Fruit fly (Drosophila melanogaster) whole organism, adult: Measurements from ENCODE around the gene CG4022.

Source experiments
- CG11617 ChIP-seq: fragments of 200-800 bp; sonication (Bioruptor generic); optimal IDR thresholded peaks from 2 replicates; lab custom pipeline; 2017; ENCODE audit warnings: mild to moderate bottlenecking, missing biosample characterization, missing genetic modification reagents, missing genetic modification characterization
- CG12768 ChIP-seq: fragments of 200-800 bp; sonication (Bioruptor generic); optimal IDR thresholded peaks from 2 replicates; lab custom pipeline; 2017; ENCODE audit warnings: missing biosample characterization, missing genetic modification characterization, mild to moderate bottlenecking, moderate library complexity, missing genetic modification reagents
- CG14711 ChIP-seq: fragments of 200-800 bp; sonication (Bioruptor generic); optimal IDR thresholded peaks from 2 replicates; lab custom pipeline; 2018; ENCODE audit warnings: missing biosample characterization, mild to moderate bottlenecking, missing genetic modification characterization, moderate library complexity
- CG1620 ChIP-seq: fragments of 200-800 bp; sonication (Bioruptor generic); optimal IDR thresholded peaks from 2 replicates; lab custom pipeline; 2016; ENCODE audit warnings: missing biosample characterization, missing genetic modification characterization
- CG33017 ChIP-seq: fragments of 200-800 bp; sonication (Bioruptor generic); optimal IDR thresholded peaks from 2 replicates; lab custom pipeline; 2018; ENCODE audit warnings: missing biosample characterization, mild to moderate bottlenecking, missing genetic modification characterization, moderate library complexity
- CG5204 ChIP-seq: fragments of 200-800 bp; sonication (Bioruptor generic); optimal IDR thresholded peaks from 2 replicates; lab custom pipeline; 2016; ENCODE audit warnings: missing biosample characterization, missing genetic modification characterization
- CG7045 ChIP-seq: fragments of 200-800 bp; sonication (Bioruptor generic); optimal IDR thresholded peaks from 2 replicates; lab custom pipeline; 2017; ENCODE audit warnings: missing biosample characterization, mild to moderate bottlenecking, missing genetic modification characterization
- CG7101 ChIP-seq: fragments of 200-800 bp; sonication (Bioruptor generic); optimal IDR thresholded peaks from 2 replicates; lab custom pipeline; 2018; ENCODE audit warnings: missing biosample characterization, mild to moderate bottlenecking, missing genetic modification characterization, moderate library complexity
- Clk ChIP-seq: fragments of 200-800 bp; sonication (Bioruptor generic); optimal IDR thresholded peaks from 2 replicates; lab custom pipeline; 2017; ENCODE audit warnings: missing biosample characterization, missing genetic modification characterization
- Crg-1 ChIP-seq: fragments of 200-800 bp; sonication (Bioruptor generic); optimal IDR thresholded peaks from 2 replicates; lab custom pipeline; 2016; ENCODE audit warnings: missing biosample characterization, missing genetic modification characterization
- Hr96 ChIP-seq: fragments of 200-800 bp; sonication (Bioruptor generic); optimal IDR thresholded peaks from 2 replicates; lab custom pipeline; 2016; ENCODE audit warnings: missing biosample characterization, missing genetic modification characterization
- Mnt ChIP-seq: fragments of 200-800 bp; sonication (Bioruptor generic); optimal IDR thresholded peaks from 2 replicates; lab custom pipeline; 2016; ENCODE audit warnings: missing biosample characterization, mild to moderate bottlenecking, missing genetic modification characterization
- bab1 ChIP-seq: fragments of 200-800 bp; sonication (Bioruptor generic); optimal IDR thresholded peaks from 3 replicates; lab custom pipeline; 2019; ENCODE audit warnings: missing biosample characterization, mild to moderate bottlenecking, missing genetic modification characterization, moderate library complexity
- cic ChIP-seq: fragments of 200-800 bp; sonication (Bioruptor generic); optimal IDR thresholded peaks from 2 replicates; lab custom pipeline; 2017; ENCODE audit warnings: missing biosample characterization, mild to moderate bottlenecking, missing genetic modification characterization, moderate library complexity
- cnc ChIP-seq, 2 experiments: fragments of >200 bp; optimal IDR thresholded peaks; 2 replicates each; lab custom pipeline; 2017
- kay ChIP-seq: fragments of 200-800 bp; sonication (Bioruptor generic); peaks from one replicate; lab custom pipeline; 2016; ENCODE audit warnings: missing biosample characterization, missing genetic modification characterization, borderline replicate concordance
- ovo ChIP-seq: fragments of 200-800 bp; sonication (Bioruptor generic); optimal IDR thresholded peaks from 2 replicates; lab custom pipeline; 2016; ENCODE audit warnings: missing biosample characterization, missing genetic modification characterization
- pad ChIP-seq: fragments of 200-800 bp; sonication (Bioruptor generic); optimal IDR thresholded peaks from 3 replicates; lab custom pipeline; 2017; ENCODE audit warnings: missing biosample characterization, missing genetic modification characterization, mild to moderate bottlenecking, moderate library complexity, missing genetic modification reagents
- tj ChIP-seq: fragments of 200-800 bp; sonication (Bioruptor generic); optimal IDR thresholded peaks from 3 replicates; lab custom pipeline; 2017; ENCODE audit warnings: missing biosample characterization, mild to moderate bottlenecking, missing genetic modification characterization, moderate library complexity
- toe ChIP-seq: fragments of 200-800 bp; sonication (Bioruptor generic); optimal IDR thresholded peaks from 2 replicates; lab custom pipeline; 2016; ENCODE audit warnings: missing biosample characterization, missing genetic modification characterization

The CG4022 gene

DNA sequence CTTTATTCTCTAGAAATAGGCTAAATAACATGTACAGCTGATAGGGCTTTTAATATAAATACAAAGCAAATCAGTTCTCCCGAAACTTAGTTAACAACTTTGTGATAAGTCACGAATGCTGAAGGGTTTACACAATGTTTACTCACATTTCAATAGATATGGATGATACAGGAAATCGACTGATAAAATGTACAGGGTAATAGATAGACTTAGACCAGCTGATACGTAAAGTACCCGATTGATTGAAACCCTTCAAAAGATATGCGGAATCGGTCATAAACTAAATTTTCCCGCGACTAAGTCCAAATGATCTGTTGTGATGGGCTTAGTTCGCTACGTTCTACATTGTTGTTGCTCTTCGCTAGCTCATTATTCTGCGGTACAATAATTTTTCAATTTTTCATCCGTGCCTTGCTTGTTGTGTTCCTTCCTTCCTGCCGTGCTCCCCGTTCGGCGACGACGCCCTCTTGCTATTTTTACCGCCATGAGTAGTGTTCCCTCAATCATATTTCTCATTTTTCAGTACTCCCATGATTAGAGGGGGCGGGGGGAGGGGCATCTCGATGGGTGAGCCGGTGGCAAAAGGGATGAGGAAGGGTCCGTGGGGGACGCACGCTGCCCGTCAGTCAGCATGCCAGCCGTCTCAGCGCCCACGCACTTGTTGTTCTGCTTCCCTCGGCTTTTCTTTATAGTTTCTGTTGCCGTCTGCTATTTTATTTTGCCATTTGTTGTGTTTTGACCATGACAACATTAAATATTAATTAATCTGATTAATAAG, 22.4 kb upstream of the CG4022 start:
- TF ChIP-seq tj = no peak
- no peak for TF ChIP-seq Clk (GFP tag; lab: Kevin White, UChicago)
- TF ChIP-seq CG11617 (GFP tag; lab: Kevin White, UChicago) = no peak
- TF ChIP-seq Mnt (GFP tag; lab: Kevin White, UChicago) = no peak
- TF ChIP-seq cic = peak; percentile 25
- no peak for TF ChIP-seq CG1620 (GFP tag; lab: Kevin White, UChicago)
- TF ChIP-seq CG14711 (tag; lab: Kevin White, UChicago) = no peak
- TF ChIP-seq CG5204 = no peak
- peak; percentile 11 for TF ChIP-seq Crg-1 (GFP tag; lab: Kevin White, UChicago)

DNA sequence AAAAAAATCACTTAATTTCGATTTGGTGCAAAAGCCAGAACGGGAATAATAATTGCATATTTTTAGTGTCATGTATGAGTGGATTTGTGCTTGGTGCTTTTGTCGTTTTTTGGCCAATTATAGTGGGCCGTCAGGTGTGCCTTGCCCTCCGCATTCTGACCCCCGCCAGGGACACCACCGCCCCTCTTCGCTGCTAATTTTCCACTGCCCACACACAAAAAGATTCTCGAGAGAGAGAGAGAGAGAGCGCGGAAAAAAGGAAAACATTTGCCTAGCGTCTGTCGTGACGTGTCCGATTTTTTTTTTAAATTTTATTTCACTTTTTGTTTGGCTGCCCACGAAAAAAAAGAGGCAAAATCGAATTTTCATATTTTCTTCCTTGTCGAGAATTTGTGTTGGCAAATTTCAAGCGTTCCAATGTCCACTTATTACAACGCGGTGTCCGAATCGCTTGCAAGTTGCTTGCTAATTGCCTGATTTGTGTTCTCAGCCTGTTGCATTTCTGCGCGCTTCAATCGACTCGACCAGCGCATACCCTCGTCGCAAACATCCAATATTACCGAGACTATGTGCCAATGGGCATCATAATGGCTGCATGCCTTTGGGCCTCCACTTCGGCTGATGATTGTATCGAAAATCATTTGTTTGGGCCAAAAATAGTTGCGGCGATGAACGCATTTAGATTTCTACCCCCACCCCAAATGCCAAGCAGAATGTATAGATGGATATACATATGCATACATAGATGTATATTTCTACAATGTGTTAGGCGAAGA, 21.4 kb upstream of the CG4022 start:
- TF ChIP-seq bab1 (GFP tag; lab: Kevin White, UChicago) (no peak), pad (no peak), CG1620 (GFP tag; lab: Kevin White, UChicago) (no peak), Crg-1 (GFP tag; lab: Kevin White, UChicago) (no peak), kay (GFP tag; lab: Kevin White, UChicago) (no peak), CG5204 (no peak), cic (no peak), tj (no peak), CG33017 (tag; lab: Kevin White, UChicago) (no peak), Clk (GFP tag; lab: Kevin White, UChicago) (no peak), ovo (GFP tag; lab: Kevin White, UChicago) (no peak), toe (GFP tag; lab: Kevin White, UChicago) (no peak), CG12768 (GFP tag; lab: Kevin White, UChicago) (no peak), CG11617 (GFP tag; lab: Kevin White, UChicago) (no peak), CG7045 (GFP tag; lab: Kevin White, UChicago) (no peak), Hr96 (GFP tag; lab: Kevin White, UChicago) (no peak), CG14711 (tag; lab: Kevin White, UChicago) (no peak), Mnt (GFP tag; lab: Kevin White, UChicago) (no peak), cnc (optimal IDR thresholded peaks at IDR 0.05; lab: Kevin White, UChicago) (no peak)

DNA sequence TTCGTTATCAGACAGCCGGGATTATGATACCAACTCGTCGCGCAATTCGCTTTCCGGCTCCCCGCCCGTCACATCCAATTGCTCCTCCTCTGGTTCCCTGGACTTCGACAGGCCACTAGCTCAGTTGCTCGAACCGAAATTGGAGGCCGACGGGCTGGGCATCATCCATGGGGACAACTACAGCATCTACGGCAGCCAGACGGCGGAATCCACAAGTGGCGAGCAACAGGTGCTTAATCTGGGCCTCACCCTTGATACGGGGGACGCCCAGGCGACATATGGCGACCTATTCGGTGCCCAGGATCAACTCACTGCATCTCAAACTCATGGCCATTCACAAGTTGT, 19.9 kb upstream of the CG4022 start:
- TF ChIP-seq CG12768 (GFP tag; lab: Kevin White, UChicago) (peak; percentile 34), CG7101 (no peak)

DNA sequence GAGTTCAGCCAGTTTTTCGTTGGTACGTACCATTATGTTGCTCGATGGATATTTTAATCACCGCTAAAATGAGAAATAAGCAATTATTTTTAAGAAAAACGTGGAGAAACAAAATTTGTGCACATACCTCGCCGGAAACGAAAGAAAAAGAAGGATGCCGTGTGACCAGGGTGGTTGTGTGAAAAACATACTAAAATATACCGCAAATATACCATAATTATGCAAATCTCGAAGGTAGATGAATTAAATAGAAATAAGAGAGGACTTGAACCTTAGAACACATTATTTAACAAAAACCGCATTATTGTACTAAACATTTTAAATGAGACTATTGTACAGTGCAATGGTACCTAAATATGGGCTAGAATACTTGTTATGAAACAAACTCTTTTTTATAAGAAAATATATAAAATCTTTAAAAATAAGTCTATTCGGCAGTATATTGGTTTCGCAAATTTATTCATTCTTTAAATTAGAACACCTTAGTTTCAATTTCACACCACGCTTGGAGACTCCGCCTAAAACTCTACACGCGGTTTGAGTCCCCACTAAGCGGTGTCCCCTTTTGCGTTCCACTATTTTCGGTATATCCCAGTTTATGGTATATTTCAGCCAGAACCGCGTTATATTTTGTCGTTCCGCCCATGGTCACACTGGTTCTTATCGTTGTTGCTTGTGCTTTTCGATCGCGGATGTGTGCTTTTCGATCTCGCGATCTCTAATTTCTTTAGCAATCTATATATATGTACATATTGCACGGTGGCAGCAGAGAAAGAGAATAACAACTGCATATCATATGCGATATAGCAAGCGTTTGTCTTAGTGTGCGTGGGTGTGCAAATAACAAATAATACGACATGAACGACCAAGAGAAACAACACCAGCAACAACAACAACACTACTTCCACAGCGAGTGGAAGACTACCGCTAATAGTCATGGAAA, 19.3 kb upstream of the CG4022 start, which contains the start of the genes RpS17 and MTF-1:
Gene RpS17, minus strand, starts transcription at position 157 of the 943 bp plus-strand sequence.
Gene MTF-1, plus strand, starts transcription at position 648 of the 943 bp plus-strand sequence.
- peak; percentile 66 for TF ChIP-seq CG7101
- peak; percentile 40 for TF ChIP-seq Hr96 (GFP tag; lab: Kevin White, UChicago)
- TF ChIP-seq CG33017 (tag; lab: Kevin White, UChicago) = peak; percentile 51
- peak; percentile 19 for TF ChIP-seq ovo (GFP tag; lab: Kevin White, UChicago)
- peak; percentile 87 for TF ChIP-seq Mnt (GFP tag; lab: Kevin White, UChicago)
- TF ChIP-seq cnc (optimal IDR thresholded peaks at IDR 0.05; lab: Kevin White, UChicago) = no peak
- peak; percentile 47 for TF ChIP-seq CG12768 (GFP tag; lab: Kevin White, UChicago)
- TF ChIP-seq cic = peak; percentile 48
- TF ChIP-seq tj = peak; percentile 27
- peak; percentile 1 for TF ChIP-seq Clk (GFP tag; lab: Kevin White, UChicago)
- no peak for TF ChIP-seq CG5204
- peak; percentile 33 for TF ChIP-seq Crg-1 (GFP tag; lab: Kevin White, UChicago)
- TF ChIP-seq CG11617 (GFP tag; lab: Kevin White, UChicago) = peak; percentile 73
- TF ChIP-seq pad = peak; percentile 24
- no peak for TF ChIP-seq kay (GFP tag; lab: Kevin White, UChicago)
- TF ChIP-seq CG1620 (GFP tag; lab: Kevin White, UChicago) = peak; percentile 61
- TF ChIP-seq CG14711 (tag; lab: Kevin White, UChicago) = peak; percentile 50
- peak; percentile 15 for TF ChIP-seq CG7045 (GFP tag; lab: Kevin White, UChicago)
- peak; percentile 70 for TF ChIP-seq bab1 (GFP tag; lab: Kevin White, UChicago)
- no peak for TF ChIP-seq toe (GFP tag; lab: Kevin White, UChicago)

DNA sequence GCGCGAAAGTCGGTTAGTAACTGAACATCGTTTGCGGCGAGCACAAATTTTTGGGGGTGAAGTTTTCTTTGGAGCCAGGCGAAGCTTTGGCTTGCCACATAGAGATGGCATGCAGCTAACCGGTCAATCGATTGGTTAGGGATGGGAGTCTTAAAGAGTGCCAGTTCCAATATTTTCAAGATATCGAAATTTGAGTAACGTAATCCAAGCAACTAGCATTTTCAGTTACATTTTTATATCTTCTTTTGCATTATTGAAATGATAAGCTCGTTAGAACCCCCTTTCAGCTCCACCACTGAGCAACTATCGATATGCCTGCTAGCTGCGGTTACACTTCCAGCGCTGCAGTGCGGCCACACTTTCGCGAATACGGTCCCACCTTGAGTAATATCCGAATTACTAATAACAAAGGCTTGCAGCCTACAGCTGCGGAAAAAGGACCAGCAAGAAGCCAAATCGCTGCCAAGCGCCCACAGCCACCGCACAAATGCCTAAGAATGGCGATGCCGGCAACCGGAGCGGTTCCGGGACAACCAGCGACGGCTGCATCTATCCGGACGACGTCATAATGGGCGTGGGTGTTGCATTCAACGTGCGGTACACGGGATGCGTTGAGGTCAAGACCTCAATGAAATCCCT, 16.1 kb upstream of the CG4022 start, which contains the start of the genes Atat and Shc:
Gene Atat, minus strand, starts transcription at position 103 of the 639 bp plus-strand sequence.
Gene Shc, plus strand, starts transcription at position 355 of the 639 bp plus-strand sequence.
- TF ChIP-seq cnc (optimal IDR thresholded peaks at IDR 0.05; lab: Kevin White, UChicago) (no peak), CG1620 (GFP tag; lab: Kevin White, UChicago) (peak; percentile 100), CG5204 (no peak), ovo (GFP tag; lab: Kevin White, UChicago) (peak; percentile 96), tj (peak; percentile 89), CG14711 (tag; lab: Kevin White, UChicago) (peak; percentile 95), CG7101 (peak; percentile 99), CG33017 (tag; lab: Kevin White, UChicago) (peak; percentile 97), Crg-1 (GFP tag; lab: Kevin White, UChicago) (peak; percentile 99), Mnt (GFP tag; lab: Kevin White, UChicago) (peak; percentile 94), Hr96 (GFP tag; lab: Kevin White, UChicago) (peak; percentile 100), cic (peak; percentile 89), toe (GFP tag; lab: Kevin White, UChicago) (peak; percentile 100), kay (GFP tag; lab: Kevin White, UChicago) (peak; percentile 97), CG11617 (GFP tag; lab: Kevin White, UChicago) (peak; percentile 97), Clk (GFP tag; lab: Kevin White, UChicago) (peak; percentile 99), pad (peak; percentile 95), CG12768 (GFP tag; lab: Kevin White, UChicago) (peak; percentile 99), bab1 (GFP tag; lab: Kevin White, UChicago) (peak; percentile 99), CG7045 (GFP tag; lab: Kevin White, UChicago) (peak; percentile 98)
